Fruit fly (Drosophila melanogaster): ENCODE measurements around the gene CG32532.

dm6 chrX:19585142-19585541 is 37.9 kb upstream of the CG32532 start:
- TF ChIP-seq HLH106 (tag; optimal IDR thresholded peaks at IDR 0.05) = no peak
- TF ChIP-seq jim (GFP tag; optimal IDR thresholded peaks at IDR 0.05) = no peak
- no peak for TF ChIP-seq Dif (GFP tag; optimal IDR thresholded peaks at IDR 0.05; ENCODE audit: partially characterized antibody)
- TF ChIP-seq tai (GFP tag; optimal IDR thresholded peaks at IDR 0.05) = no peak
- TF ChIP-seq pan (optimal IDR thresholded peaks at IDR 0.05) = no peak
- TF ChIP-seq ey (GFP tag; optimal IDR thresholded peaks at IDR 0.05) = no peak
- no peak for TF ChIP-seq usp (GFP tag; optimal IDR thresholded peaks at IDR 0.05)
- no peak for TF ChIP-seq psq (GFP tag; optimal IDR thresholded peaks at IDR 0.05)
- TF ChIP-seq rgr (GFP tag; optimal IDR thresholded peaks at IDR 0.05) = no peak
- no peak for TF ChIP-seq Dfd (GFP tag; optimal IDR thresholded peaks at IDR 0.05)
- TF ChIP-seq dmrt93B (GFP tag; optimal IDR thresholded peaks at IDR 0.05) = no peak
- no peak for TF ChIP-seq sv (GFP tag; optimal IDR thresholded peaks at IDR 0.05)
- no peak for TF ChIP-seq fru (GFP tag; optimal IDR thresholded peaks at IDR 0.05)
- no peak for TF ChIP-seq lola (GFP tag; optimal IDR thresholded peaks at IDR 0.05)
